Fruit fly (Drosophila melanogaster): ENCODE data around the gene CG32801.

The CG32801 gene

dm6 chrX:1948508-1949065 lies 45.6 kb upstream of the CG32801 start (continued):
- no peak for TF ChIP-seq Hr38 (GFP tag; optimal IDR thresholded peaks at IDR 0.05)
- TF ChIP-seq net (GFP tag; optimal IDR thresholded peaks at IDR 0.05) = peak; percentile 92
- TF ChIP-seq Hr39 (GFP tag; optimal IDR thresholded peaks at IDR 0.05) = peak; percentile 85
- TF ChIP-seq Eip75B (GFP tag; optimal IDR thresholded peaks at IDR 0.05) = peak; percentile 87
- peak; percentile 79 for TF ChIP-seq Sox15 (GFP tag; optimal IDR thresholded peaks at IDR 0.05)
- peak; percentile 94 for TF ChIP-seq Eip78C (GFP tag)
- TF ChIP-seq dac (GFP tag; optimal IDR thresholded peaks at IDR 0.05) = peak; percentile 74
- TF ChIP-seq vri (GFP tag; optimal IDR thresholded peaks at IDR 0.05) = no peak
- peak; percentile 92 for TF ChIP-seq CG32006 (GFP tag; optimal IDR thresholded peaks at IDR 0.05)
- TF ChIP-seq lz (GFP tag; optimal IDR thresholded peaks at IDR 0.05) = peak; percentile 90
- TF ChIP-seq CG11902 (GFP tag; optimal IDR thresholded peaks at IDR 0.05) = peak; percentile 72
- peak; percentile 85 for TF ChIP-seq CG16779 (tag; optimal IDR thresholded peaks at IDR 0.05)
- TF ChIP-seq Sox102F (GFP tag; optimal IDR thresholded peaks at IDR 0.05) = peak; percentile 87
- peak; percentile 89 for TF ChIP-seq CG6854 (GFP tag; optimal IDR thresholded peaks at IDR 0.05)
- TF ChIP-seq Lpt (GFP tag; optimal IDR thresholded peaks at IDR 0.05) = peak; percentile 85
- TF ChIP-seq esn (GFP tag; optimal IDR thresholded peaks at IDR 0.05) = peak; percentile 88
- peak; percentile 79 for TF ChIP-seq CG3032 (tag; optimal IDR thresholded peaks at IDR 0.05)
- TF ChIP-seq pdm3 (GFP tag; optimal IDR thresholded peaks at IDR 0.05) = peak; percentile 90
- TF ChIP-seq achi (GFP tag; optimal IDR thresholded peaks at IDR 0.05) = peak; percentile 93
- TF ChIP-seq eg (GFP tag; IDR thresholded peaks at IDR 0.05) = peak; percentile 96
- peak; percentile 89 for TF ChIP-seq Smox (GFP tag; optimal IDR thresholded peaks at IDR 0.05)
- peak; percentile 92 for TF ChIP-seq CG34406 (GFP tag; optimal IDR thresholded peaks at IDR 0.05)
- TF ChIP-seq CG4318 (GFP tag; optimal IDR thresholded peaks at IDR 0.05) = peak; percentile 81
- TF ChIP-seq CG31627 (GFP tag; optimal IDR thresholded peaks at IDR 0.05) = peak; percentile 89
- TF ChIP-seq CG11294 (GFP tag; IDR thresholded peaks at IDR 0.05) = peak; percentile 88
- peak; percentile 84 for TF ChIP-seq cyc (GFP tag; optimal IDR thresholded peaks at IDR 0.05)
- peak; percentile 87 for TF ChIP-seq Hr4 (GFP tag; optimal IDR thresholded peaks at IDR 0.05)
- TF ChIP-seq CG8319 (GFP tag; optimal IDR thresholded peaks at IDR 0.05) = peak; percentile 78
- TF ChIP-seq fd59A (GFP tag; optimal IDR thresholded peaks at IDR 0.05) = peak; percentile 77
- TF ChIP-seq topi (GFP tag; optimal IDR thresholded peaks at IDR 0.05) = peak; percentile 93
- TF ChIP-seq dsx (GFP tag; optimal IDR thresholded peaks at IDR 0.05; ENCODE audit: poor library complexity, severe bottlenecking) = peak; percentile 81
- peak; percentile 82 for TF ChIP-seq spab (GFP tag; optimal IDR thresholded peaks at IDR 0.05)
- TF ChIP-seq Eip93F (GFP tag; optimal IDR thresholded peaks at IDR 0.05) = peak; percentile 90
- TF ChIP-seq CG11762 (GFP tag; optimal IDR thresholded peaks at IDR 0.05; ENCODE audit: insufficient read depth) = peak; percentile 86
- peak; percentile 91 for TF ChIP-seq Met (GFP tag; optimal IDR thresholded peaks at IDR 0.05)
- TF ChIP-seq fkh (GFP tag; optimal IDR thresholded peaks at IDR 0.05) = no peak
- TF ChIP-seq CG6792 (GFP tag; optimal IDR thresholded peaks at IDR 0.05) = peak; percentile 89
- TF ChIP-seq CG7368 (GFP tag; optimal IDR thresholded peaks at IDR 0.05) = peak; percentile 76
- TF ChIP-seq CG8632 (GFP tag; optimal IDR thresholded peaks at IDR 0.05) = peak; percentile 91

dm6 chrX:1947900-1948374 lies 45.0 kb upstream of the CG32801 start:
- TF ChIP-seq achi (GFP tag; optimal IDR thresholded peaks at IDR 0.05) (no peak), Hr39 (GFP tag; optimal IDR thresholded peaks at IDR 0.05) (no peak), Gug (GFP tag; IDR thresholded peaks at IDR 0.05) (no peak), Ets21C (GFP tag; optimal IDR thresholded peaks at IDR 0.05) (no peak), fd59A (GFP tag; optimal IDR thresholded peaks at IDR 0.05) (peak; percentile 37), CG8319 (GFP tag; optimal IDR thresholded peaks at IDR 0.05) (no peak), CG3919 (GFP tag; optimal IDR thresholded peaks at IDR 0.05) (no peak), Eip93F (GFP tag; optimal IDR thresholded peaks at IDR 0.05) (no peak), net (GFP tag; optimal IDR thresholded peaks at IDR 0.05) (no peak), cyc (GFP tag; optimal IDR thresholded peaks at IDR 0.05) (no peak), CG31627 (GFP tag; optimal IDR thresholded peaks at IDR 0.05) (no peak), dsx (GFP tag; optimal IDR thresholded peaks at IDR 0.05; ENCODE audit: poor library complexity, severe bottlenecking) (peak; percentile 9), esn (GFP tag; optimal IDR thresholded peaks at IDR 0.05) (no peak), ss (GFP tag; optimal IDR thresholded peaks at IDR 0.05) (peak; percentile 58 to 77), CG1621 (tag; optimal IDR thresholded peaks at IDR 0.05) (no peak), CG8119 (GFP tag; IDR thresholded peaks at IDR 0.05) (no peak), CG9139 (GFP tag; optimal IDR thresholded peaks at IDR 0.05) (peak; percentile 18), pdm3 (GFP tag; optimal IDR thresholded peaks at IDR 0.05) (no peak), salr (GFP tag; optimal IDR thresholded peaks at IDR 0.05) (peak in 1 of 2 experiments; percentile 31), spab (GFP tag; optimal IDR thresholded peaks at IDR 0.05) (peak; percentile 38), CG6808 (GFP tag; optimal IDR thresholded peaks at IDR 0.05) (peak; percentile 81), Met (GFP tag; optimal IDR thresholded peaks at IDR 0.05) (peak; percentile 33), CG4318 (GFP tag; optimal IDR thresholded peaks at IDR 0.05) (no peak), CG6163 (GFP tag; IDR thresholded peaks at IDR 0.05) (no peak; the same call in 1 of the 3 replicates), topi (GFP tag; optimal IDR thresholded peaks at IDR 0.05) (no peak)

All from whole organism, prepupa.